Worm (Caenorhabditis elegans): Measurements from ENCODE around the gene T14B4.1.

ce11 chrII:6733718-6734117, 3.0 kb upstream of the T14B4.1 start, which contains the start of gene T14B4.9:
- TF ChIP-seq attf-4 (tag; optimal IDR thresholded peaks at IDR 0.05) (no peak), zfp-3 (GFP tag; conservative IDR thresholded peaks at IDR 0.05) (no peak), fos-1 (tag; optimal IDR thresholded peaks at IDR 0.05) (no peak), ceh-82 (tag; optimal IDR thresholded peaks at IDR 0.05) (no peak), mes-2 (tag; optimal IDR thresholded peaks at IDR 0.05; ENCODE audit: poor library complexity, severe bottlenecking) (no peak), zip-11 (GFP tag; IDR thresholded peaks at IDR 0.05) (no peak), R02D3.7 (tag; optimal IDR thresholded peaks at IDR 0.05) (no peak), ces-1 (GFP tag; optimal IDR thresholded peaks at IDR 0.05) (no peak), ztf-11 (tag; optimal IDR thresholded peaks at IDR 0.05) (no peak), ZK337.2 (GFP tag; IDR thresholded peaks at IDR 0.05) (no peak), mdl-1 (tag; optimal IDR thresholded peaks at IDR 0.05) (no peak)

Measured in whole organism, L4 larva.